Worm (Caenorhabditis elegans) whole organism, L4/young adult: ENCODE measurements around the gene Y41E3.18.

ENCODE experiments used
- W03F9.2 ChIP-seq: fragments of 150-350 bp; optimal IDR thresholded peaks from 2 replicates; lab custom pipeline; 2014; ENCODE audit warnings: missing biosample characterization, missing genetic modification characterization
- dao-5 ChIP-seq: sonication (generic microtip); optimal IDR thresholded peaks from 2 replicates; lab custom pipeline; 2016; ENCODE audit warnings: missing genotype, missing genetic modification characterization, moderate library complexity, missing compliant biosample characterization
- him-1 ChIP-seq: sonication (generic microtip); optimal IDR thresholded peaks from 2 replicates; lab custom pipeline; 2016; ENCODE audit warnings: missing genotype, missing genetic modification reagents, missing genetic modification characterization, missing compliant biosample characterization

DNA sequence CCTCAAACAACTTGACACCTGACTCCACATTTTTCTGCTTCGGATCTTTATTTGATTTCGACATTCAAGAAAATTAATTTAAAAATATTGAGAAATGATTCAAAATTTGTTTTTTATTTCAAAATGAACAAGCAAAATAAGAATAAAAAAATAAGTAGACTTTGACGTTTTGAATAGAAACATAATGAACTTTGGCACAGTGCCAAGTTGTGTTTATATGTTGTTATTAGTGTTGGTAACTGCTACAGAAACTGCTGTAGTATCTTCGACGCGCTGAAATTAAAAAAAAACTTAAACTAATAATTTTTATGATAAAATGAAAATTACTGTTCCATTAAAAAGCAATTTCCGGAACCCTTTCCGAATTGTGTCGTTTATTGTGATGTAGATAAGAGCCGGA is at the start of gene Y41E3.18:
- TF ChIP-seq W03F9.2 (tag; lab: Kevin White, UChicago) (no peak), him-1 (no peak), dao-5 (tag; lab: Kevin White, UChicago) (no peak)
